Fruit fly (Drosophila melanogaster): ENCODE results near the gene CG16721.

Gene CG16721

dm6 chrX:5886764-5887555, 7.3 kb downstream of the CG16721 start (continued):
- TF ChIP-seq CG9817 (tag; optimal IDR thresholded peaks at IDR 0.05) (no peak), CG6272 (GFP tag; IDR thresholded peaks at IDR 0.05) (no peak), caup (GFP tag; optimal IDR thresholded peaks at IDR 0.05; ENCODE audit: severe bottlenecking) (no peak), CG17186 (GFP tag; optimal IDR thresholded peaks at IDR 0.05) (no peak), tap (tag; optimal IDR thresholded peaks at IDR 0.05) (no peak), Chrac-16 (GFP tag; optimal IDR thresholded peaks at IDR 0.05) (no peak), NC2β (GFP tag; optimal IDR thresholded peaks at IDR 0.05) (no peak), CG17328 (GFP tag; IDR thresholded peaks at IDR 0.05) (peak; percentile 43; the same call in 1 of the 2 replicates), jumu (GFP tag; optimal IDR thresholded peaks at IDR 0.05) (peak; percentile 4), eve (GFP tag; optimal IDR thresholded peaks at IDR 0.05) (no peak), lilli (GFP tag; optimal IDR thresholded peaks at IDR 0.05) (no peak), Lhr (GFP tag; optimal IDR thresholded peaks at IDR 0.05) (no peak), fd64A (GFP tag; optimal IDR thresholded peaks at IDR 0.05) (no peak), ERR (GFP tag; optimal IDR thresholded peaks at IDR 0.05) (no peak), CG31441 (GFP tag; IDR thresholded peaks at IDR 0.05) (0 out of 2 replicates have a peak, but pooled peaks have one; percentile 33), Spps (tag; optimal IDR thresholded peaks at IDR 0.05) (no peak), Dfd (GFP tag; optimal IDR thresholded peaks at IDR 0.05) (no peak), kni (GFP tag; optimal IDR thresholded peaks at IDR 0.05) (peak; percentile 64), CG15479 (GFP tag; optimal IDR thresholded peaks at IDR 0.05) (no peak), cad (GFP tag; optimal IDR thresholded peaks at IDR 0.05) (no peak), eyg (GFP tag; optimal IDR thresholded peaks at IDR 0.05) (no peak), CG11723 (GFP tag; optimal IDR thresholded peaks at IDR 0.05) (no peak), h (optimal IDR thresholded peaks at IDR 0.05) (no peak), CG12219 (GFP tag; optimal IDR thresholded peaks at IDR 0.05) (no peak), Opbp (GFP tag; IDR thresholded peaks at IDR 0.05; ENCODE audit: partially characterized antibody) (no peak), luna (GFP tag; optimal IDR thresholded peaks at IDR 0.05) (no peak), CG7786 (GFP tag; optimal IDR thresholded peaks at IDR 0.05) (peak; percentile 34), CG17359 (tag; optimal IDR thresholded peaks at IDR 0.05) (no peak), tna (GFP tag; IDR thresholded peaks at IDR 0.05; ENCODE audit: partially characterized antibody) (no peak), BEAF-32 (GFP tag; optimal IDR thresholded peaks at IDR 0.05) (no peak), CG7963 (GFP tag; IDR thresholded peaks at IDR 0.05; ENCODE audit: partially characterized antibody) (no peak), Dref (GFP tag; IDR thresholded peaks at IDR 0.05) (no peak), pum (GFP tag; optimal IDR thresholded peaks at IDR 0.05) (no peak), CG12391 (tag; optimal IDR thresholded peaks at IDR 0.05) (peak; percentile 29), CG33557 (GFP tag; optimal IDR thresholded peaks at IDR 0.05) (peak; percentile 25), CG17361 (GFP tag; IDR thresholded peaks at IDR 0.05) (peak; percentile 27; the same call in 1 of the 3 replicates), CG10959 (GFP tag; IDR thresholded peaks at IDR 0.05) (no peak), Bgb (GFP tag; IDR thresholded peaks at IDR 0.05; ENCODE audit: partially characterized antibody) (no peak), nom (GFP tag; optimal IDR thresholded peaks at IDR 0.05) (peak; percentile 60), HLH54F (GFP tag; optimal IDR thresholded peaks at IDR 0.05) (no peak), CG2202 (tag; optimal IDR thresholded peaks at IDR 0.05) (no peak), CG34376 (GFP tag; optimal IDR thresholded peaks at IDR 0.05) (no peak), gce (GFP tag; IDR thresholded peaks at IDR 0.05) (0 out of 3 replicates have a peak, but pooled peaks have one; percentile 13), Bteb2 (GFP tag; optimal IDR thresholded peaks at IDR 0.05) (no peak), Gsc (GFP tag; IDR thresholded peaks at IDR 0.05) (no peak), grn (GFP tag; optimal IDR thresholded peaks at IDR 0.05) (no peak), CG2678 (tag; optimal IDR thresholded peaks at IDR 0.05) (peak; percentile 7), Camta (GFP tag; optimal IDR thresholded peaks at IDR 0.05) (no peak), CG2889 (GFP tag; IDR thresholded peaks at IDR 0.05) (no peak), trem (tag; optimal IDR thresholded peaks at IDR 0.05) (no peak)
